Fruit fly (Drosophila melanogaster) Kc167 (cell line): ENCODE measurements around the gene dy.

Experiments
- Sin3A ChIP-seq: fragments of >200 bp; optimal IDR thresholded peaks from 2 replicates; lab custom pipeline; 2018; ENCODE audit warnings: missing external identifiers
- h ChIP-seq: fragments of >200 bp; optimal IDR thresholded peaks from 3 replicates; lab custom pipeline; 2018; ENCODE audit warnings: missing external identifiers
- insv ChIP-seq: fragments of >200 bp; optimal IDR thresholded peaks from 3 replicates; lab custom pipeline; 2018; ENCODE audit warnings: missing external identifiers
- psq ChIP-seq: fragments of >200 bp; optimal IDR thresholded peaks from 2 replicates; lab custom pipeline; 2017; ENCODE audit warnings: missing external identifiers

dm6 chrX:11806196-11806595 lies 27.6 kb upstream of the dy start:
- TF ChIP-seq insv (lab: Kevin White, UChicago) (no peak), Sin3A (no peak), psq (lab: Kevin White, UChicago) (no peak), h (lab: Kevin White, UChicago) (no peak)
